Fruit fly (Drosophila melanogaster) whole organism, pupa: ENCODE data around the gene Obp93a.

Source experiments
- CG10348 ChIP-seq: fragments of 200-800 bp; sonication (Bioruptor generic); IDR thresholded peaks from 2 replicates; pipeline ENCODE4 v1.3.6; 2022; ENCODE audit warnings: missing biosample characterization, missing genetic modification characterization
- CG12605 ChIP-seq: fragments of 200-800 bp; sonication (Bioruptor generic); IDR thresholded peaks from 2 replicates; pipeline ENCODE4 v1.3.6; 2022; ENCODE audit warnings: missing biosample characterization, missing genetic modification characterization
- CG13204 ChIP-seq: fragments of 200-800 bp; sonication (Bioruptor generic); optimal IDR thresholded peaks from 2 replicates; lab custom pipeline; 2018; ENCODE audit warnings: missing biosample characterization, mild to moderate bottlenecking, missing genetic modification characterization, moderate library complexity
- CG14655 ChIP-seq: fragments of 200-800 bp; sonication (Bioruptor generic); optimal IDR thresholded peaks from 3 replicates; lab custom pipeline; 2017; ENCODE audit warnings: mild to moderate bottlenecking, missing biosample characterization, missing genetic modification reagents, missing genetic modification characterization
- CG15710 ChIP-seq: fragments of 200-800 bp; sonication (Bioruptor generic); optimal IDR thresholded peaks from 2 replicates; lab custom pipeline; 2018; ENCODE audit warnings: missing biosample characterization, mild to moderate bottlenecking, missing genetic modification characterization, moderate library complexity
- CG17806 ChIP-seq: fragments of 200-800 bp; sonication (Bioruptor generic); optimal IDR thresholded peaks from 2 replicates; lab custom pipeline; 2018; ENCODE audit warnings: missing biosample characterization, mild to moderate bottlenecking, missing genetic modification characterization, moderate library complexity
- CG32121 ChIP-seq: fragments of 200-800 bp; sonication (Bioruptor generic); IDR thresholded peaks from 2 replicates; pipeline ENCODE4 v1.3.6; 2022; ENCODE audit warnings: missing biosample characterization, missing genetic modification characterization
- CG34367 ChIP-seq: fragments of 200-800 bp; sonication (Bioruptor generic); optimal IDR thresholded peaks from 2 replicates; lab custom pipeline; 2018; ENCODE audit warnings: missing biosample characterization, mild to moderate bottlenecking, missing genetic modification characterization
- CG4496 ChIP-seq: fragments of 200-800 bp; sonication (Bioruptor generic); IDR thresholded peaks from 3 replicates; pipeline ENCODE4 v1.3.6; 2022; ENCODE audit warnings: missing biosample characterization, missing genetic modification characterization
- CG8159 ChIP-seq: fragments of 200-800 bp; sonication (Bioruptor generic); optimal IDR thresholded peaks from 3 replicates; lab custom pipeline; 2018; ENCODE audit warnings: missing biosample characterization, mild to moderate bottlenecking, missing genetic modification characterization, moderate library complexity
- CG8301 ChIP-seq: fragments of 200-800 bp; sonication (Bioruptor generic); optimal IDR thresholded peaks from 2 replicates; lab custom pipeline; 2018; ENCODE audit warnings: missing biosample characterization, mild to moderate bottlenecking, missing genetic modification characterization
- CG9948 ChIP-seq: fragments of 200-800 bp; sonication (Bioruptor generic); optimal IDR thresholded peaks from 2 replicates; lab custom pipeline; 2018; ENCODE audit warnings: missing biosample characterization, mild to moderate bottlenecking, missing genetic modification characterization, moderate library complexity
- D1 ChIP-seq: fragments of 200-800 bp; sonication (Bioruptor generic); optimal IDR thresholded peaks from 2 replicates; lab custom pipeline; 2018; ENCODE audit warnings: missing biosample characterization, mild to moderate bottlenecking, missing genetic modification characterization, moderate library complexity
- EcR ChIP-seq: fragments of 200-800 bp; sonication (Bioruptor generic); optimal IDR thresholded peaks from 3 replicates; lab custom pipeline; 2019; ENCODE audit warnings: missing biosample characterization, missing genetic modification characterization, mild to moderate bottlenecking, moderate library complexity, missing genetic modification reagents
- Ets98B ChIP-seq: fragments of 200-800 bp; sonication (Bioruptor generic); IDR thresholded peaks from 2 replicates; pipeline ENCODE4 v1.3.6; 2022; ENCODE audit warnings: missing biosample characterization, missing genetic modification characterization
- Pif1A ChIP-seq: fragments of 200-800 bp; sonication (Bioruptor generic); optimal IDR thresholded peaks from 3 replicates; lab custom pipeline; 2016; ENCODE audit warnings: missing biosample characterization, missing genetic modification characterization
- Pif1B ChIP-seq: fragments of 200-800 bp; sonication (Bioruptor generic); optimal IDR thresholded peaks from 3 replicates; lab custom pipeline; 2016; ENCODE audit warnings: missing biosample characterization, missing genetic modification characterization
- Snoo ChIP-seq: fragments of 200-800 bp; sonication (Bioruptor generic); optimal IDR thresholded peaks from 3 replicates; lab custom pipeline; 2017; ENCODE audit warnings: missing biosample characterization, mild to moderate bottlenecking, missing genetic modification characterization, inconsistent platforms
- fd96Ca ChIP-seq: fragments of 200-800 bp; sonication (Bioruptor generic); IDR thresholded peaks from 3 replicates; pipeline ENCODE4 v1.3.6; 2022; ENCODE audit warnings: missing biosample characterization, missing genetic modification characterization
- gl ChIP-seq: fragments of 200-800 bp; sonication (Bioruptor generic); optimal IDR thresholded peaks from 2 replicates; lab custom pipeline; 2018; ENCODE audit warnings: missing biosample characterization, mild to moderate bottlenecking, missing genetic modification characterization
- rn ChIP-seq: fragments of 200-800 bp; sonication (Bioruptor generic); IDR thresholded peaks from 2 replicates; pipeline ENCODE4 v1.3.6; 2022; ENCODE audit warnings: missing biosample characterization, missing genetic modification characterization

Gene Obp93a

dm6 chr3R:21133517-21133916 lies 4.0 kb upstream of the Obp93a start, which contains the start of gene Trm7-34:
Gene Trm7-34 (minus strand): TSS chr3R:21133881.
- TF ChIP-seq CG4496 (no peak), CG32121 (no peak), Ets98B (no peak), CG9948 (tag; lab: Kevin White, UChicago) (no peak), CG14655 (GFP tag; lab: Kevin White, UChicago) (no peak), CG12605 (GFP tag; lab: Robert Waterston, UW) (no peak), CG17806 (tag; lab: Kevin White, UChicago) (no peak), CG13204 (GFP tag; lab: Kevin White, UChicago) (no peak), gl (tag; lab: Kevin White, UChicago) (no peak), CG10348 (GFP tag; lab: Robert Waterston, UW) (no peak), CG15710 (tag; lab: Kevin White, UChicago) (no peak), CG34367 (tag; lab: Kevin White, UChicago) (no peak), D1 (tag; lab: Kevin White, UChicago) (no peak), Pif1B (no peak), Pif1A (GFP tag; lab: Kevin White, UChicago) (no peak), CG8301 (tag; lab: Kevin White, UChicago) (no peak), CG8159 (tag; lab: Kevin White, UChicago) (no peak), fd96Ca (GFP tag; lab: Robert Waterston, UW) (no peak)

- TF ChIP-seq CG4496 = no peak
- TF ChIP-seq Pif1B = no peak
- no peak for TF ChIP-seq CG10348 (GFP tag; lab: Robert Waterston, UW)
- no peak for TF ChIP-seq gl (tag; lab: Kevin White, UChicago)
- no peak for TF ChIP-seq CG12605 (GFP tag; lab: Robert Waterston, UW)
- no peak for TF ChIP-seq CG32121
- TF ChIP-seq CG8301 (tag; lab: Kevin White, UChicago) = no peak
- no peak for TF ChIP-seq Ets98B
- no peak for TF ChIP-seq Snoo (tag; lab: Kevin White, UChicago)
- no peak for TF ChIP-seq CG9948 (tag; lab: Kevin White, UChicago)
Measured at dm6 chr3R:21130050-21130449, 533 bp upstream of the Obp93a start, which contains the start of gene Ice2. Gene Ice2 (plus strand): TSS chr3R:21130216.

- TF ChIP-seq Ets98B (peak; percentile 34; the same call in 1 of the 2 replicates), CG32121 (peak; percentile 27; the same call in 1 of the 2 replicates), Snoo (tag; lab: Kevin White, UChicago) (peak; percentile 53), CG34367 (tag; lab: Kevin White, UChicago) (no peak), CG15710 (tag; lab: Kevin White, UChicago) (peak; percentile 13), fd96Ca (GFP tag; lab: Robert Waterston, UW) (peak; percentile 12; the same call in 1 of the 3 replicates), CG4496 (peak; percentile 77; the same call in 2 of the 3 replicates), gl (tag; lab: Kevin White, UChicago) (no peak)
Measured at dm6 chr3R:21127352-21127985, 2.0 kb downstream of the Obp93a start, which contains the start of the genes slmb and CG5793. Gene slmb (minus strand): TSS chr3R:21127485. Gene CG5793 (plus strand): TSS chr3R:21127573.

dm6 chr3R:21126673-21127284 lies 2.7 kb downstream of the Obp93a start:
- TF ChIP-seq CG10348 (GFP tag; lab: Robert Waterston, UW) (no peak), EcR (GFP tag; lab: Kevin White, UChicago) (peak; percentile 66)

- TF ChIP-seq CG10348 (GFP tag; lab: Robert Waterston, UW) = no peak
- no peak for TF ChIP-seq fd96Ca (GFP tag; lab: Robert Waterston, UW)
- peak; percentile 96 for TF ChIP-seq EcR (GFP tag; lab: Kevin White, UChicago)
- no peak for TF ChIP-seq gl (tag; lab: Kevin White, UChicago)
- no peak for TF ChIP-seq CG4496
Measured at dm6 chr3R:21124225-21124624, 5.3 kb downstream of the Obp93a start.

- TF ChIP-seq Ets98B (peak; percentile 44), gl (tag; lab: Kevin White, UChicago) (no peak), Snoo (tag; lab: Kevin White, UChicago) (peak; percentile 5), CG8301 (tag; lab: Kevin White, UChicago) (peak; percentile 43), CG8159 (tag; lab: Kevin White, UChicago) (no peak), CG15710 (tag; lab: Kevin White, UChicago) (peak; percentile 9), Pif1A (GFP tag; lab: Kevin White, UChicago) (no peak), EcR (GFP tag; lab: Kevin White, UChicago) (no peak), fd96Ca (GFP tag; lab: Robert Waterston, UW) (no peak; the same call in 2 of the 3 replicates), CG34367 (tag; lab: Kevin White, UChicago) (no peak), CG17806 (tag; lab: Kevin White, UChicago) (peak; percentile 45), CG12605 (GFP tag; lab: Robert Waterston, UW) (no peak; the same call in 1 of the 2 replicates), CG9948 (tag; lab: Kevin White, UChicago) (peak; percentile 20), CG14655 (GFP tag; lab: Kevin White, UChicago) (no peak), CG4496 (0 out of 3 replicates have a peak, but pooled peaks have one; percentile 47), CG32121 (no peak), Pif1B (no peak), CG10348 (GFP tag; lab: Robert Waterston, UW) (no peak), rn (no peak), D1 (tag; lab: Kevin White, UChicago) (no peak), CG13204 (GFP tag; lab: Kevin White, UChicago) (no peak)
Measured at dm6 chr3R:21118784-21119183, 10.7 kb downstream of the Obp93a start, which contains the start of gene Bdbt. Gene Bdbt (minus strand): TSS chr3R:21118856.
